In the genomic region with DNA sequence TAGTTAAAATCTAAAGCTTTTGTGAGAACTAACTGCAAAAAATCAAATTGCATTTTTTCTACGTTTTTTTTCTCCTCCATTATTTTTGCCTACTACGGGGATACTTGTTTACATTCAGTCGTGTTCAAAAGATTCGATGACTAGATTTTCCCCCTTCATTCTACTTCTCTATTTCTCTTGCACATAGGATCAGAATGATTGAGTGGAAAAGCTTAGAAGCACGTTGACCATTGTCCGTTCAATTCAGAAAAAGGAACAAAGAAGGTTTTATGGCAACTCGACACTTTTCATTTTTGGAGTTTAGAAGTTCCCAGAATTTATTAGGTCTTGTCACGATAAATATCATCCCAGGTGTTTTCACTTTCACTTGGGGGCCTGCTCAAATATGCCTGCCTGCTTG, we compare ENCODE assay signal across 2 worm cellular contexts.
TF ChIP-seq lines count a peak whose summit lies in the region.

No protein-coding gene starts in this region.

TF ChIP-seq in whole organism, L2 larva, 48 proteins besides CTCF, POLR2A, EP300 and RAD21:
- peak; percentile 51 for TF ChIP-seq unc-55 (GFP tag; optimal IDR thresholded peaks at IDR 0.05; lab: Kevin White, UChicago)
- TF ChIP-seq fos-1 (tag; optimal IDR thresholded peaks at IDR 0.05; lab: Kevin White, UChicago), result no peak

TF ChIP-seq in whole organism, L3 larva, 47 proteins besides CTCF, POLR2A, EP300 and RAD21:
- TF ChIP-seq lin-39 (tag; optimal IDR thresholded peaks at IDR 0.05; lab: Kevin White, UChicago) (peak; percentile 46), ztf-11 (tag; optimal IDR thresholded peaks at IDR 0.05; lab: Kevin White, UChicago) (no peak)

Comparison
In these comparisons a context has a peak if more than half of its experiments do, and no peak if none do; other contexts are left out.
1. Of the 25 proteins assayed by ChIP-seq in both whole organism, L2 larva and whole organism, L3 larva: peak only in whole organism, L2 larva: none; only in whole organism, L3 larva: lin-39; in both: none; in neither: 24.